Fruit fly (Drosophila melanogaster) whole organism, embryonic: ENCODE results near the gene CG15283.

Experiments
- Aef1 ChIP-seq: fragments of 200-800 bp; sonication (Bioruptor generic); IDR thresholded peaks from 3 replicates; pipeline ENCODE4 v1.3.6; 2022; ENCODE audit warnings: missing biosample characterization, missing genetic modification characterization
- Atf-2 ChIP-seq: fragments of 200-800 bp; sonication (Bioruptor generic); optimal IDR thresholded peaks from 2 replicates; lab custom pipeline; 2016; ENCODE audit warnings: missing biosample characterization, missing genetic modification characterization
- BEAF-32 ChIP-seq: fragments of 200-800 bp; sonication (Bioruptor generic); optimal IDR thresholded peaks from 3 replicates; lab custom pipeline; 2017; ENCODE audit warnings: missing biosample characterization, missing genetic modification characterization, mild to moderate bottlenecking, moderate library complexity, missing genetic modification reagents
- BtbVII ChIP-seq: fragments of 200-800 bp; sonication (Bioruptor generic); optimal IDR thresholded peaks from 3 replicates; lab custom pipeline; 2017; ENCODE audit warnings: missing biosample characterization, mild to moderate bottlenecking, missing genetic modification characterization
- CG11456 ChIP-seq: fragments of 200-800 bp; sonication (Bioruptor generic); IDR thresholded peaks from 3 replicates; pipeline ENCODE4 v1.3.6; 2022; ENCODE audit warnings: missing biosample characterization, missing genetic modification characterization
- CG13894 ChIP-seq: fragments of 200-800 bp; sonication (Bioruptor generic); optimal IDR thresholded peaks from 3 replicates; lab custom pipeline; 2018; ENCODE audit warnings: missing biosample characterization, mild to moderate bottlenecking, missing genetic modification characterization, moderate library complexity
- CG15479 ChIP-seq: fragments of 200-800 bp; sonication (Bioruptor generic); optimal IDR thresholded peaks from 3 replicates; lab custom pipeline; 2019; ENCODE audit warnings: missing biosample characterization, mild to moderate bottlenecking, missing genetic modification characterization, moderate library complexity
- CG17568 ChIP-seq: fragments of 200-800 bp; sonication (Bioruptor generic); optimal IDR thresholded peaks from 2 replicates; lab custom pipeline; 2018; ENCODE audit warnings: missing biosample characterization, mild to moderate bottlenecking, missing genetic modification characterization, moderate library complexity
- CG17829 ChIP-seq: fragments of 200-800 bp; optimal IDR thresholded peaks from 2 replicates; lab custom pipeline; 2019; ENCODE audit warnings: missing biosample characterization, mild to moderate bottlenecking, missing genetic modification characterization, moderate library complexity
- CG2889 ChIP-seq: fragments of 200-800 bp; sonication (Bioruptor generic); IDR thresholded peaks from 3 replicates; pipeline ENCODE4 v1.3.6; 2022; ENCODE audit warnings: missing biosample characterization, missing genetic modification characterization
- CG30403 ChIP-seq: fragments of 200-800 bp; sonication (Bioruptor generic); optimal IDR thresholded peaks from 3 replicates; lab custom pipeline; 2016; ENCODE audit warnings: missing biosample characterization, missing genetic modification characterization
- CG34224 ChIP-seq: fragments of 200-800 bp; sonication (Bioruptor generic); IDR thresholded peaks from 3 replicates; pipeline ENCODE4 v1.3.6; 2022; ENCODE audit warnings: missing biosample characterization, missing genetic modification characterization; ENCODE audit not compliant: partially characterized antibody
- CG34422 ChIP-seq: fragments of 200-800 bp; sonication (Bioruptor generic); IDR thresholded peaks from 3 replicates; pipeline ENCODE4 v1.3.6; 2022; ENCODE audit warnings: missing biosample characterization, missing genetic modification characterization
- CG3726 ChIP-seq: fragments of 200-800 bp; sonication (Bioruptor generic); IDR thresholded peaks from 3 replicates; pipeline ENCODE4, ENCODE4 v1.3.6; 2022; ENCODE audit warnings: missing biosample characterization, missing genetic modification characterization
- CG3838 ChIP-seq: fragments of 200-800 bp; sonication (Bioruptor generic); optimal IDR thresholded peaks from 3 replicates; lab custom pipeline; 2016; ENCODE audit warnings: missing biosample characterization, missing genetic modification characterization
- CG7928 ChIP-seq: fragments of 200-800 bp; sonication (Bioruptor generic); optimal IDR thresholded peaks from 2 replicates; lab custom pipeline; 2017; ENCODE audit warnings: missing biosample characterization, mild to moderate bottlenecking, missing genetic modification characterization
- CG9876 ChIP-seq: fragments of 200-800 bp; sonication (Bioruptor generic); optimal IDR thresholded peaks from 2 replicates; lab custom pipeline; 2016; ENCODE audit warnings: missing biosample characterization, missing genetic modification characterization
- Ets65A ChIP-seq: fragments of 200-800 bp; sonication (Bioruptor generic); peaks from one replicate; lab custom pipeline; 2016; ENCODE audit warnings: missing biosample characterization, missing genetic modification characterization
- HLH3B ChIP-seq: fragments of 200-800 bp; sonication (Bioruptor generic); IDR thresholded peaks from 2 replicates; pipeline ENCODE4 v1.3.6; 2022; ENCODE audit warnings: missing biosample characterization, missing genetic modification characterization
- Hr3 ChIP-seq: fragments of 200-800 bp; sonication (Bioruptor generic); optimal IDR thresholded peaks from 3 replicates; lab custom pipeline; 2016; ENCODE audit warnings: missing biosample characterization, missing genetic modification characterization
- Lim3 ChIP-seq: fragments of 200-800 bp; sonication (Bioruptor generic); IDR thresholded peaks from 2 replicates; pipeline ENCODE4 v1.3.6; 2022; ENCODE audit warnings: missing biosample characterization, missing genetic modification characterization
- Lpt ChIP-seq: fragments of >200 bp; optimal IDR thresholded peaks from 2 replicates; lab custom pipeline; 2018; ENCODE audit warnings: missing biosample characterization, missing genetic modification characterization
- Mad ChIP-seq: fragments of 200-800 bp; sonication (Bioruptor generic); optimal IDR thresholded peaks from 2 replicates; lab custom pipeline; 2016; ENCODE audit warnings: missing biosample characterization, missing genetic modification characterization
- Meics ChIP-seq: fragments of 200-800 bp; sonication (Bioruptor generic); optimal IDR thresholded peaks from 2 replicates; lab custom pipeline; 2017; ENCODE audit warnings: missing biosample characterization, mild to moderate bottlenecking, missing genetic modification characterization
- NC2α ChIP-seq: fragments of 200-800 bp; sonication (Bioruptor generic); optimal IDR thresholded peaks from 2 replicates; lab custom pipeline; 2016; ENCODE audit warnings: missing biosample characterization, missing genetic modification characterization
- Poxn ChIP-seq: fragments of 200-800 bp; sonication (Bioruptor generic); IDR thresholded peaks from 2 replicates; pipeline ENCODE4 v1.3.6; 2022; ENCODE audit warnings: missing biosample characterization, missing genetic modification characterization
- Side ChIP-seq: fragments of 200-800 bp; sonication (Bioruptor generic); optimal IDR thresholded peaks from 2 replicates; lab custom pipeline; 2016; ENCODE audit warnings: missing biosample characterization, missing genetic modification characterization
- Six4 ChIP-seq: fragments of 200-800 bp; sonication (Bioruptor generic); optimal IDR thresholded peaks from 2 replicates; lab custom pipeline; 2016; ENCODE audit warnings: missing biosample characterization, missing genetic modification characterization
- Xbp1 ChIP-seq: fragments of 200-800 bp; sonication (Bioruptor generic); optimal IDR thresholded peaks from 3 replicates; lab custom pipeline; 2016; ENCODE audit warnings: missing biosample characterization, mild to moderate bottlenecking, missing genetic modification characterization
- Xrp1 ChIP-seq: fragments of 200-800 bp; sonication (Bioruptor generic); IDR thresholded peaks from 2 replicates; pipeline ENCODE4 v1.3.6; 2022; ENCODE audit warnings: missing biosample characterization, missing genetic modification characterization
- YL-1 ChIP-seq: fragments of 200-800 bp; sonication (Bioruptor generic); optimal IDR thresholded peaks from 3 replicates; lab custom pipeline; 2017; ENCODE audit warnings: missing biosample characterization, mild to moderate bottlenecking, missing genetic modification characterization
- aop ChIP-seq: fragments of 200-800 bp; sonication (Bioruptor generic); IDR thresholded peaks from 2 replicates; pipeline ENCODE4 v1.3.6; 2022; ENCODE audit warnings: missing biosample characterization, missing genetic modification characterization
- bcd ChIP-seq: fragments of 200-800 bp; sonication (Bioruptor generic); optimal IDR thresholded peaks from 2 replicates; lab custom pipeline; 2017; ENCODE audit warnings: missing biosample characterization, mild to moderate bottlenecking, missing genetic modification characterization
- bigmax ChIP-seq: fragments of 200-800 bp; sonication (Bioruptor generic); optimal IDR thresholded peaks from 2 replicates; lab custom pipeline; 2018; ENCODE audit warnings: missing biosample characterization, mild to moderate bottlenecking, missing genetic modification characterization
- br ChIP-seq: fragments of >200 bp; optimal IDR thresholded peaks from 2 replicates; lab custom pipeline; 2017
- cad ChIP-seq: fragments of >200 bp; optimal IDR thresholded peaks from 2 replicates; lab custom pipeline; 2017; ENCODE audit warnings: missing biosample characterization, missing genetic modification characterization
- exex ChIP-seq: fragments of 200-800 bp; sonication (Bioruptor generic); optimal IDR thresholded peaks from 4 replicates; lab custom pipeline; 2018; ENCODE audit warnings: missing biosample characterization, mild to moderate bottlenecking, missing genetic modification characterization, moderate library complexity
- fu2 ChIP-seq: fragments of 200-800 bp; sonication (Bioruptor generic); optimal IDR thresholded peaks from 2 replicates; lab custom pipeline; 2016; ENCODE audit warnings: missing biosample characterization, missing genetic modification characterization
- her ChIP-seq: fragments of 200-800 bp; sonication (Bioruptor generic); optimal IDR thresholded peaks from 2 replicates; lab custom pipeline; 2016; ENCODE audit warnings: missing biosample characterization, missing genetic modification characterization
- hth ChIP-seq: fragments of >200 bp; optimal IDR thresholded peaks from 2 replicates; lab custom pipeline; 2017; ENCODE audit warnings: inconsistent platforms
- jigr1 ChIP-seq: fragments of 200-800 bp; sonication (Bioruptor generic); IDR thresholded peaks from 3 replicates; pipeline ENCODE4 v1.3.6; 2022; ENCODE audit warnings: missing biosample characterization, missing genetic modification characterization
- lola ChIP-seq, 3 experiments: fragments of >200 bp in 2 of 3; fragments of 200-800 bp in 1 of 3; sonication (Bioruptor generic) in 1 of 3; optimal IDR thresholded peaks; 2 replicates each; lab custom pipeline; 2017 to 2019; ENCODE audit warnings: missing biosample characterization in 3 of 3, missing genetic modification characterization in 3 of 3, mild to moderate bottlenecking in 1 of 3, moderate library complexity in 1 of 3
- mirr ChIP-seq: fragments of 200-800 bp; sonication (Bioruptor generic); optimal IDR thresholded peaks from 3 replicates; lab custom pipeline; 2018; ENCODE audit warnings: missing biosample characterization, mild to moderate bottlenecking, missing genetic modification characterization
- otp ChIP-seq: fragments of 200-800 bp; sonication (Bioruptor generic); IDR thresholded peaks from 3 replicates; pipeline ENCODE4, ENCODE4 v1.3.6; 2022; ENCODE audit warnings: missing biosample characterization, missing genetic modification characterization
- pnt ChIP-seq: fragments of 200-800 bp; sonication (Bioruptor generic); optimal IDR thresholded peaks from 3 replicates; lab custom pipeline; 2016; ENCODE audit warnings: missing biosample characterization, missing genetic modification characterization
- pros ChIP-seq: fragments of 200-800 bp; sonication (Bioruptor generic); optimal IDR thresholded peaks from 3 replicates; lab custom pipeline; 2019; ENCODE audit warnings: missing biosample characterization, mild to moderate bottlenecking, missing genetic modification characterization, moderate library complexity
- pum ChIP-seq: fragments of 200-800 bp; sonication (Bioruptor generic); optimal IDR thresholded peaks from 2 replicates; lab custom pipeline; 2016; ENCODE audit warnings: missing biosample characterization, missing genetic modification characterization
- rib ChIP-seq: fragments of 200-800 bp; sonication (Bioruptor generic); IDR thresholded peaks from 2 replicates; pipeline ENCODE4 v1.3.6; 2022; ENCODE audit warnings: missing biosample characterization, missing genetic modification characterization
- sens ChIP-seq: fragments of 200-800 bp; sonication (Bioruptor generic); peaks from one replicate; lab custom pipeline; 2016; ENCODE audit warnings: missing biosample characterization, missing genetic modification characterization
- sisA ChIP-seq: fragments of 200-800 bp; sonication (Bioruptor generic); IDR thresholded peaks from 2 replicates; pipeline ENCODE4 v1.3.6; 2022; ENCODE audit warnings: missing biosample characterization, missing genetic modification characterization
- toy ChIP-seq: fragments of 200-800 bp; sonication (Bioruptor generic); IDR thresholded peaks from 2 replicates; pipeline ENCODE4 v1.3.6; 2022; ENCODE audit warnings: missing biosample characterization, missing genetic modification characterization
- zfh1 ChIP-seq: fragments of 200-800 bp; sonication (Bioruptor generic); IDR thresholded peaks from 3 replicates; pipeline ENCODE4 v1.3.6; 2022; ENCODE audit warnings: missing biosample characterization, missing genetic modification characterization

CG15283 gene

DNA sequence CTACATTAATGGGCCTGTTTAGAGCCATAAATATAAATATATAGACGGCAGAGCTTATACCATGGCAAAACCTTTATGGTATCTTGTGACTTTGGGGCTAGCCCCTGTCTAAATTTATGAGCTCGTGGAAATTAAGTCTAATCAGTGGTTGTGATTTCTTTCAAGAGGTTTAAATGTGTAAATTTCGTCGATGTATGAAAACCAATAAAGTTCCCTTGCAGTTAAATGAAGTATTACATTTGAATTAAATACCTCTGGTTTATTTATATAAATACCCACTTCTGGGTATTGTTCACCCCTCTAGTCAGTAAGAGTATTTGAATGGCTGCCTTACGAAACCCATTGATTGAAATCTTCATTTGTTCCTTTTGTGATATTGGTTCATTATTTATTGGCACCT lies 45.6 kb upstream of the CG15283 start (continued):
- TF ChIP-seq BtbVII, result no peak
- TF ChIP-seq exex (tag; lab: Kevin White, UChicago), result peak; percentile 52

DNA sequence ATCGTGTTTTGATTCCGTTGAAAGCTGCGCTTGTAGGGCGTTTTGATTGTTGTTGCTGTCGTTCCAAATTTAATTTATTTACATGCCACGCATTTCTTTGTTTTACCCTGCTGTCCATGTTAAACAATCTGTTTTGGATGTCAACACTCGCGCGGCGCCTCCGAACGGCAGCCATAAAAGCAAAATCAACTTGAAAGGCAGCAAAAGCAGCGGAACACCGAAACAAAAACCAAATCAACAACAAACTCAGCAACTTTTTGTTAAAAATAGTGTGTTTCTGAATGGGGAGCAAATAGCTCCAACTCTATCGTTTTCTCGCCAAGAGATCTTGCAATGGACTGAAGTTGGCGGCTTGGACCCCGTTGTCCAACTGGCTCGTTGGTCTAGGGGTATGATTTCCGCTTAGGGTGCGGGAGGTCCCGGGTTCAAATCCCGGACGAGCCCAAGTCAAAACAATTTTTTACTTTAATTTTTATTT lies 44.8 kb upstream of the CG15283 start:
- TF ChIP-seq CG9876 (GFP tag; lab: Kevin White, UChicago), result no peak
- peak; percentile 19 for TF ChIP-seq Meics (GFP tag; lab: Kevin White, UChicago)
- TF ChIP-seq CG3726, result no peak
- TF ChIP-seq bigmax, result no peak
- TF ChIP-seq YL-1 (GFP tag; lab: Kevin White, UChicago), result no peak
- no peak for TF ChIP-seq Hr3 (GFP tag; lab: Kevin White, UChicago)
- TF ChIP-seq CG7928 (GFP tag; lab: Kevin White, UChicago), result no peak
- peak; percentile 56; the same call in 1 of the 3 replicates for TF ChIP-seq zfh1 (GFP tag; lab: Robert Waterston, UW)
- no peak for TF ChIP-seq BEAF-32 (GFP tag; lab: Kevin White, UChicago)
- no peak for TF ChIP-seq pum (GFP tag; lab: Kevin White, UChicago)
- TF ChIP-seq Lim3, result no peak
- no peak for TF ChIP-seq CG2889 (GFP tag; lab: Robert Waterston, UW)
- TF ChIP-seq CG11456 (GFP tag; lab: Robert Waterston, UW), result no peak
- TF ChIP-seq hth, result no peak
- no peak for TF ChIP-seq bcd (GFP tag; lab: Kevin White, UChicago)
- TF ChIP-seq toy (GFP tag; lab: Robert Waterston, UW), result no peak
- TF ChIP-seq Six4 (GFP tag; lab: Kevin White, UChicago), result no peak
- no peak for TF ChIP-seq aop (GFP tag; lab: Robert Waterston, UW)
- no peak for TF ChIP-seq pnt (GFP tag; lab: Kevin White, UChicago)
- no peak for TF ChIP-seq HLH3B
- TF ChIP-seq Poxn (GFP tag; lab: Robert Waterston, UW), result no peak
- peak; percentile 74 for TF ChIP-seq sens (GFP tag; lab: Kevin White, UChicago)
- no peak for TF ChIP-seq CG15479 (GFP tag; lab: Kevin White, UChicago)
- no peak for TF ChIP-seq Atf-2 (GFP tag; lab: Kevin White, UChicago)
- TF ChIP-seq br (lab: Kevin White, UChicago), result no peak
- peak; percentile 83 for TF ChIP-seq Ets65A (GFP tag; lab: Kevin White, UChicago)
- TF ChIP-seq CG34422 (GFP tag; lab: Robert Waterston, UW), result no peak
- TF ChIP-seq her (GFP tag; lab: Kevin White, UChicago), result no peak
- no peak for TF ChIP-seq sisA (GFP tag; lab: Robert Waterston, UW)
- TF ChIP-seq CG34224 (GFP tag; lab: Robert Waterston, UW), result 0 out of 3 replicates have a peak, but pooled peaks have one; percentile 33
- TF ChIP-seq cad (GFP tag; lab: Kevin White, UChicago), result no peak
- TF ChIP-seq Lpt (GFP tag; lab: Kevin White, UChicago), result no peak
- no peak for TF ChIP-seq CG17568 (GFP tag; lab: Kevin White, UChicago)
- TF ChIP-seq Xbp1 (GFP tag; lab: Kevin White, UChicago), result no peak
- peak; percentile 19; the same call in 1 of the 2 replicates for TF ChIP-seq Xrp1 (GFP tag; lab: Robert Waterston, UW)
- no peak for TF ChIP-seq CG17829 (tag; lab: Kevin White, UChicago)
- no peak for TF ChIP-seq jigr1 (GFP tag; lab: Robert Waterston, UW)
- TF ChIP-seq Aef1, result no peak
- TF ChIP-seq CG13894 (tag; lab: Kevin White, UChicago), result no peak
- TF ChIP-seq Side (GFP tag; lab: Kevin White, UChicago), result no peak
- TF ChIP-seq CG30403 (GFP tag; lab: Kevin White, UChicago), result no peak
- TF ChIP-seq fu2 (GFP tag; lab: Kevin White, UChicago), result no peak
- TF ChIP-seq otp (GFP tag; lab: Robert Waterston, UW), result no peak
- no peak for TF ChIP-seq rib (GFP tag; lab: Robert Waterston, UW)
- TF ChIP-seq lola (GFP tag; optimal IDR thresholded peaks at IDR 0.05; lab: Kevin White, UChicago), result no peak
- TF ChIP-seq pros, result no peak
- TF ChIP-seq NC2α (GFP tag; lab: Kevin White, UChicago), result no peak
- no peak for TF ChIP-seq CG3838
- TF ChIP-seq Mad (GFP tag; lab: Kevin White, UChicago), result no peak
- TF ChIP-seq mirr, result peak; percentile 7
